Fruit fly (Drosophila melanogaster): Measurements from ENCODE around the gene CG4229.

DNA sequence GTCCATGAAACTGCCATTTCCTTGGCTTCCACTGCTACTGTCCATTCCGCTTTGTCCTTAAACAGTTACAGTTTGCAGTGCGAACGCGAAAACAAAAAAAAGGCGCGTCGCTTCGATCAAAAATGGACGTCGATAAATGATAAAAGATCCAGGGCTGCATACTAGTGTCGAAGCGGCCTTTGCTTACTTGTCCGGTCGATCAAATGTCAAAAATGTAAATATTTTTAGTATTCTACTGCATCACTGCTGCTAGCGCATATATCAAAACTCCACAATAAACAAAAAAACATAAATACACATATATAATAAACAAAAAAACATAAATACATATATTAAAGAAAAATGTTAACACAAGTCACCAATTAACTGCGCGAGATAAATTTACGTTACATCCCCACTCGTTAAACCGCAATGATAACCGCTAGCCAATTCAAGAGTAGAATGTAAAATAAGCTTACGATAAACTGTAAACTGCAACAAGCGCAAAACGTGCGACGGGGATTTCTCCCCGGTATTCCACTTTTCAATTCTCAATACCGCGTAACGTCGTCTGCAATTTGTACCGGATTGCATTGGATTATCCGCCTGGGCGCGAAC, 38.4 kb downstream of the CG4229 start, which contains the start of the genes spd-2 and Apl:
- no peak for TF ChIP-seq h (optimal IDR thresholded peaks at IDR 0.05)
- no peak for TF ChIP-seq psq (optimal IDR thresholded peaks at IDR 0.05)
